Worm (Caenorhabditis elegans) whole organism, early embryonic: ENCODE data around the gene acly-2.

Source experiments
- B0310.2 ChIP-seq: sonication (generic microtip); optimal IDR thresholded peaks from 2 replicates; lab custom pipeline; 2016; ENCODE audit warnings: mild to moderate bottlenecking, missing genetic modification characterization, missing compliant biosample characterization
- F13C5.2 ChIP-seq: sonication (generic microtip); optimal IDR thresholded peaks from 2 replicates; lab custom pipeline; 2017; ENCODE audit warnings: mild to moderate bottlenecking, missing genetic modification characterization, inconsistent platforms, missing compliant biosample characterization
- aly-1 ChIP-seq: sonication (generic microtip); optimal IDR thresholded peaks from 2 replicates; lab custom pipeline; 2016; ENCODE audit warnings: missing genetic modification characterization, missing compliant biosample characterization
- ama-1 ChIP-seq: fragments of 150-350 bp; optimal IDR thresholded peaks from 2 replicates; lab custom pipeline; 2014
- ceh-13 ChIP-seq: fragments of 200-800 bp; sonication (Bioruptor generic); optimal IDR thresholded peaks from 2 replicates; lab custom pipeline; 2018; ENCODE audit warnings: mild to moderate bottlenecking, missing genetic modification characterization, missing compliant biosample characterization
- ceh-36 ChIP-seq: sonication (generic microtip); optimal IDR thresholded peaks from 2 replicates; lab custom pipeline; 2016; ENCODE audit warnings: missing genetic modification characterization, inconsistent platforms, missing compliant biosample characterization
- ets-7 ChIP-seq: sonication (generic microtip); optimal IDR thresholded peaks from 2 replicates; lab custom pipeline; 2016; ENCODE audit warnings: missing genotype, missing genetic modification characterization, missing compliant biosample characterization
- flt-1 ChIP-seq: fragments of 200-800 bp; sonication (Bioruptor generic); IDR thresholded peaks from 2 replicates; pipeline ENCODE4 v1.3.6; 2022; ENCODE audit warnings: missing genetic modification characterization, missing compliant biosample characterization
- hmbx-1 ChIP-seq: sonication (generic microtip); optimal IDR thresholded peaks from 2 replicates; lab custom pipeline; 2016; ENCODE audit warnings: mild to moderate bottlenecking, missing genetic modification characterization, missing compliant biosample characterization
- hmg-4 ChIP-seq: fragments of 200-800 bp; sonication (Bioruptor generic); optimal IDR thresholded peaks from 2 replicates; lab custom pipeline; 2018; ENCODE audit warnings: mild to moderate bottlenecking, missing genetic modification characterization, missing compliant biosample characterization
- hnd-1 ChIP-seq: sonication (generic microtip); optimal IDR thresholded peaks from 2 replicates; lab custom pipeline; 2016; ENCODE audit warnings: missing genetic modification characterization, missing compliant biosample characterization
- pes-1 ChIP-seq: fragments of 200-800 bp; sonication (Bioruptor generic); IDR thresholded peaks from 2 replicates; pipeline ENCODE4 v1.3.6; 2022; ENCODE audit warnings: missing genetic modification reagents, missing genetic modification characterization, missing compliant biosample characterization
- scrt-1 ChIP-seq: fragments of 200-800 bp; sonication (Bioruptor generic); IDR thresholded peaks from 2 replicates; pipeline ENCODE4 v1.3.6; 2022; ENCODE audit warnings: missing genetic modification characterization, missing compliant biosample characterization
- sea-1 ChIP-seq: fragments of 200-800 bp; sonication (Bioruptor generic); conservative IDR thresholded peaks from 2 replicates; pipeline ENCODE4 v1.3.6; 2022; ENCODE audit warnings: missing genetic modification characterization, missing compliant biosample characterization
- tbx-11 ChIP-seq: fragments of 200-800 bp; sonication (Bioruptor generic); IDR thresholded peaks from 2 replicates; pipeline ENCODE4 v1.3.6; 2022; ENCODE audit warnings: missing genetic modification characterization, missing compliant biosample characterization
- tbx-37 ChIP-seq: fragments of 200-800 bp; sonication (Bioruptor generic); conservative IDR thresholded peaks from 2 replicates; pipeline ENCODE4 v1.3.6; 2022; ENCODE audit warnings: missing genetic modification reagents, missing genetic modification characterization, missing compliant biosample characterization
- tra-4 ChIP-seq: sonication (generic microtip); optimal IDR thresholded peaks from 2 replicates; lab custom pipeline; 2017; ENCODE audit warnings: missing genetic modification characterization, missing compliant biosample characterization

The acly-2 gene

DNA sequence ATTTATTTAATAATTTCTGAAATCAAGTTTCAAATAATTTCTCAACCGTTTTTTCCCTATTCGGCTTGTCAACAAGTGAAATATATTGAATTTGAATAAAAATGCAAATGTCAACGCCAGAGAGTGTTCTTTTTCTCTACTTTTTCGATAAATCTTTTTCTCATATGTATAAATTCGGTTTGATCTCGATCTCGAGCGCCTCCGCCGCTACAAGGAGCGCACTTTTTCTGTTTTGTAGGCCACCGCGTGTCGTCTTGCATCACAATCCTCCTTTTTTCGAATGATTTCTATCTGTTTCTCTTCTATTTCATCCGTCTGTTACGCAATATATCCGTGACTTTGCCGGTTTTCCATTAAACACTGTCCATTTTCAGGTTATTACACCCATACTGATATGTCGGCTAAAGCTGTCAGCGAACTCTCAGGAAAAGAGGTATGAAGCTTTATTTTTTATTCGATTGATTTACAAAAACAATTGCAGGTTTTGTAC, at the start of gene acly-2:
Gene acly-2, plus strand, starts transcription at position 375 of the 490 bp plus-strand sequence.
- TF ChIP-seq sea-1 (GFP tag; lab: Robert Waterston, UW) = no peak
- TF ChIP-seq hmg-4 (GFP tag; lab: Kevin White, UChicago) = no peak
- TF ChIP-seq ceh-13 = no peak
- no peak for TF ChIP-seq scrt-1 (GFP tag; lab: Robert Waterston, UW)
- TF ChIP-seq F13C5.2 = no peak
- TF ChIP-seq hnd-1 (tag; lab: Kevin White, UChicago) = no peak
- no peak for TF ChIP-seq tbx-37 (GFP tag; lab: Robert Waterston, UW)
- no peak for TF ChIP-seq ama-1 (lab: Kevin White, UChicago)
- no peak for TF ChIP-seq ceh-36

- no peak for TF ChIP-seq ama-1 (lab: Kevin White, UChicago)
- TF ChIP-seq tbx-37 (GFP tag; lab: Robert Waterston, UW) = no peak
- TF ChIP-seq pes-1 (GFP tag; lab: Robert Waterston, UW) = no peak
- TF ChIP-seq ceh-36 = no peak
- TF ChIP-seq hmg-4 (GFP tag; lab: Kevin White, UChicago) = no peak
- no peak for TF ChIP-seq scrt-1 (GFP tag; lab: Robert Waterston, UW)
Observed at ce11 chrV:13070278-13070677, 46.0 kb upstream of the acly-2 start.

- TF ChIP-seq aly-1 = no peak
- TF ChIP-seq flt-1 = no peak
- TF ChIP-seq tra-4 (tag; lab: Kevin White, UChicago) = no peak
Observed at ce11 chrV:13071052-13071451, 45.2 kb upstream of the acly-2 start, which contains the start of gene C34B4.3. C34B4.3 (minus strand) TSS chrV:13071152.

ce11 chrV:13073145-13073544, 43.1 kb upstream of the acly-2 start:
- TF ChIP-seq ceh-13 (no peak), hnd-1 (tag; lab: Kevin White, UChicago) (no peak), ets-7 (tag; lab: Kevin White, UChicago) (no peak), ama-1 (lab: Kevin White, UChicago) (no peak), tbx-37 (GFP tag; lab: Robert Waterston, UW) (no peak), hmbx-1 (tag; lab: Kevin White, UChicago) (no peak), hmg-4 (GFP tag; lab: Kevin White, UChicago) (no peak), sea-1 (GFP tag; lab: Robert Waterston, UW) (no peak), F13C5.2 (no peak), pes-1 (GFP tag; lab: Robert Waterston, UW) (no peak), tbx-11 (GFP tag; lab: Robert Waterston, UW) (no peak), scrt-1 (GFP tag; lab: Robert Waterston, UW) (no peak), ceh-36 (no peak)

DNA sequence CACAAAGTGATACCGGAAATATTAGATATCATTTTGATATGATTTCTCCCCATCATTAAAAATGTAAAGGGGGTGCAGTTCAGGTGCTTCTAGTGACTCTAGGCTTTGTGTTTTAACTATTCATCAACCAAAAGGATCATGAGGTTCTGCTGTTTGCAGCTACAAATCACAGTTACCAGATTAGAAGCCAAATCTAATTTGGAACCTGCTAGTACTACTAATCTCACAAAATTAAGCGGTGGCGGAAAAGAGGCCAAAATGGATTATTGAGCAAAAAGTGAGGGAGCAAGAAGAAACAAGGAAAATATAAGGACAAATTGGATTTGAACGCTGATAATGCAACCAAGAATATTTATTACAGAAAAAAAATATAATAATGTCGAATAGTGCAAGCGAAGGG, 42.1 kb upstream of the acly-2 start:
- TF ChIP-seq sea-1 (GFP tag; lab: Robert Waterston, UW) = no peak
- no peak for TF ChIP-seq B0310.2 (tag; lab: Kevin White, UChicago)
- TF ChIP-seq aly-1 = no peak
- no peak for TF ChIP-seq ama-1 (lab: Kevin White, UChicago)
- no peak for TF ChIP-seq tbx-37 (GFP tag; lab: Robert Waterston, UW)
- TF ChIP-seq pes-1 (GFP tag; lab: Robert Waterston, UW) = no peak
- no peak for TF ChIP-seq hnd-1 (tag; lab: Kevin White, UChicago)
- no peak for TF ChIP-seq flt-1
- no peak for TF ChIP-seq tbx-11 (GFP tag; lab: Robert Waterston, UW)
- TF ChIP-seq F13C5.2 = no peak
- TF ChIP-seq ets-7 (tag; lab: Kevin White, UChicago) = no peak
- TF ChIP-seq hmbx-1 (tag; lab: Kevin White, UChicago) = no peak
- no peak for TF ChIP-seq hmg-4 (GFP tag; lab: Kevin White, UChicago)
- TF ChIP-seq ceh-13 = no peak

- TF ChIP-seq aly-1 = no peak
Observed at ce11 chrV:13075432-13075831, 40.9 kb upstream of the acly-2 start.

DNA sequence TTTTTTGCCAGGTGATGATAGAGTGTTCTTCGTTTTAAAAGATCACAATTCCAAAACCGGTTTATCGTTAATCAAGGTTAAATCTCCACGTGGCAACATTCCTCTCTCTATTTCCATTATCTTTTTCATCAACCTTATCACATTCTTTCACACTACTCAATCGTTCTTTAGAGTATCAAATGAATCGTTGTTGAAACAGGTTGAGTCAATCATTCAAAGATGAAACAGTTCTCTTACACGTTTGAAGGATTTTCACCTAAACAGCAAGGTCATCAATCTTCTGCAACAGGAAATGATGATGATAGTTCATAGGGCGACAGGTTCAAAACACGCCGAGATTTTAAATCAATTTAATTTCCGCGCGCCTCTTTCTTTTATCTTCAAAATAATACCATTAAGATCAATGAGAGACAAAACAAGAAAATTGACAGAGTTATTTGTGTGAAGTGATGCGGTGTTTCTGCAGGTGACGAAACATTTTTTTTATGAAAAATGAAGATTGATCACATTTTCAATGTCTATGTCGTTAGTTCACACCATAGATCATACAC, 35.0 kb upstream of the acly-2 start:
- no peak for TF ChIP-seq ets-7 (tag; lab: Kevin White, UChicago)
- TF ChIP-seq flt-1 = no peak
- no peak for TF ChIP-seq tra-4 (tag; lab: Kevin White, UChicago)
- no peak for TF ChIP-seq pes-1 (GFP tag; lab: Robert Waterston, UW)
- TF ChIP-seq hnd-1 (tag; lab: Kevin White, UChicago) = no peak
- no peak for TF ChIP-seq B0310.2 (tag; lab: Kevin White, UChicago)
- no peak for TF ChIP-seq tbx-37 (GFP tag; lab: Robert Waterston, UW)
- no peak for TF ChIP-seq tbx-11 (GFP tag; lab: Robert Waterston, UW)
- TF ChIP-seq F13C5.2 = no peak
- no peak for TF ChIP-seq scrt-1 (GFP tag; lab: Robert Waterston, UW)
- TF ChIP-seq sea-1 (GFP tag; lab: Robert Waterston, UW) = no peak

DNA sequence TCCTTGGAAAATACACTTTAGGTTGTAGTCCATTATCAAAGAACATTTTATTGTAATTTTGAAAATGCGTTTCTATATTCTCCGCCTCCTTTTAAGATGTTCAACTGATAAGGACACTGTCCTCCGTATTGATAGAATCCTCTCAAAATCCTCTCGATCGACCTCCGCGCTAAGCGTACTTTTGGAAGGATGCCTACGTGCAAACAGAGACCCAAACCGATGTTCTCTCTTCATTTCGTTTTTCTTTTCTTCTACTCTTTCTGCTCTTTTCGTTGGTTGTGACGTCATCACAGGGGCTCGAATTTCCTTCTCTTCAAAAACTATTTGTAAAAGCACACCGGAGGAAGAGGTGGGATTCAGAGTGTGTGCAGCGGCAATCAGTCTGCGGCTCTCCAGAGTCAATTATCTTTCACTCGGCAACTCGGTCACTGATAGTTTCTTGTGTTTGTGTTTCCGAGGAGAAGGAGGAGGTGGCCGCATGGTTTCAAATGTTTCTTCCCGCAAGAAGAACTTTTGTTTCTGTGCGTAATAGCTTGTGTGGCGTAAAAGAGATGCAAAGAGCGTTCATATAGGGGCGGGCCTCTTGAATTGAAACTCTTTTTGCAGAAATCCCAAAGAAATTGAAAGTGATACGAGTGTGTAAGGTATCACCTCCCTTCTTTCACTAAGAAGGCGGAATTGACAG, 33.7 kb upstream of the acly-2 start, which contains the start of gene C34B4.2:
Gene C34B4.2, plus strand, starts transcription at position 614 of the 685 bp plus-strand sequence.
- TF ChIP-seq scrt-1 (GFP tag; lab: Robert Waterston, UW) = no peak
- TF ChIP-seq F13C5.2 = no peak
- no peak for TF ChIP-seq hmg-4 (GFP tag; lab: Kevin White, UChicago)
- no peak for TF ChIP-seq tra-4 (tag; lab: Kevin White, UChicago)
- TF ChIP-seq ceh-36 = no peak
- TF ChIP-seq ceh-13 = no peak
- TF ChIP-seq aly-1 = no peak
- no peak for TF ChIP-seq pes-1 (GFP tag; lab: Robert Waterston, UW)
- TF ChIP-seq tbx-11 (GFP tag; lab: Robert Waterston, UW) = no peak
- no peak for TF ChIP-seq tbx-37 (GFP tag; lab: Robert Waterston, UW)
- no peak for TF ChIP-seq flt-1
- no peak for TF ChIP-seq hnd-1 (tag; lab: Kevin White, UChicago)
- no peak for TF ChIP-seq ama-1 (lab: Kevin White, UChicago)
- no peak for TF ChIP-seq ets-7 (tag; lab: Kevin White, UChicago)
- TF ChIP-seq B0310.2 (tag; lab: Kevin White, UChicago) = no peak
- TF ChIP-seq sea-1 (GFP tag; lab: Robert Waterston, UW) = no peak
- no peak for TF ChIP-seq hmbx-1 (tag; lab: Kevin White, UChicago)
